Fruit fly (Drosophila melanogaster): Measurements from ENCODE around the gene frtz.

- no peak for TF ChIP-seq acj6 (GFP tag; optimal IDR thresholded peaks at IDR 0.05)
- no peak for TF ChIP-seq Eip78C (GFP tag)
- no peak for TF ChIP-seq pdm3 (GFP tag; optimal IDR thresholded peaks at IDR 0.05)
Measured at dm6 chr2L:1665879-1666278, 49.8 kb downstream of the frtz start.

All from whole organism, prepupa.